Worm (Caenorhabditis elegans): Measurements from ENCODE around the gene clec-21.

Gene clec-21

ce11 chrII:1589845-1590244 lies 5.8 kb upstream of the clec-21 start, which contains the start of gene T07H3.7:
T07H3.7 (minus strand) TSS chrII:1589945.
- TF ChIP-seq C16A3.4 (tag; optimal IDR thresholded peaks at IDR 0.05) (no peak), ceh-63 (GFP tag; optimal IDR thresholded peaks at IDR 0.05) (no peak), alr-1 (tag; optimal IDR thresholded peaks at IDR 0.05; ENCODE audit: borderline replicate concordance) (no peak), ama-1 (optimal IDR thresholded peaks at IDR 0.05) (no peak), Y116A8C.19 (tag; optimal IDR thresholded peaks at IDR 0.05; ENCODE audit: borderline replicate concordance) (no peak), tlp-1 (tag; optimal IDR thresholded peaks at IDR 0.05) (no peak), lin-39 (tag; optimal IDR thresholded peaks at IDR 0.05) (no peak), efl-3 (GFP tag; optimal IDR thresholded peaks at IDR 0.05) (no peak), unc-130 (tag; optimal IDR thresholded peaks at IDR 0.05) (no peak), F16B12.6 (tag; optimal IDR thresholded peaks at IDR 0.05) (no peak), ces-1 (GFP tag; optimal IDR thresholded peaks at IDR 0.05) (no peak), efl-1 (optimal IDR thresholded peaks at IDR 0.05) (no peak), efl-1 (GFP tag; optimal IDR thresholded peaks at IDR 0.05 in 1 of 2) (no peak), lin-15B (tag; optimal IDR thresholded peaks at IDR 0.05) (no peak), zag-1 (tag; optimal IDR thresholded peaks at IDR 0.05) (no peak), C04F5.9 (tag; optimal IDR thresholded peaks at IDR 0.05) (no peak), nhr-237 (tag; optimal IDR thresholded peaks at IDR 0.05) (no peak)

ce11 chrII:1586305-1586704 lies 2.3 kb upstream of the clec-21 start, which contains the start of gene T07H3.8:
T07H3.8 (plus strand) TSS chrII:1586605.
- no peak for TF ChIP-seq nhr-84 (tag; optimal IDR thresholded peaks at IDR 0.05)
- no peak for TF ChIP-seq egl-13 (tag; optimal IDR thresholded peaks at IDR 0.05)

- no peak for TF ChIP-seq pqm-1 (tag; optimal IDR thresholded peaks at IDR 0.05)
- peak; percentile 22 for TF ChIP-seq elt-2 (tag; optimal IDR thresholded peaks at IDR 0.05)
Measured at ce11 chrII:1579886-1580285, 4.2 kb downstream of the clec-21 start, which contains the start of gene math-38. math-38 (minus strand) TSS chrII:1579986.

- no peak for TF ChIP-seq aha-1 (tag; optimal IDR thresholded peaks at IDR 0.05)
- TF ChIP-seq lin-35 (GFP tag; optimal IDR thresholded peaks at IDR 0.05): peak in 1 of 2 experiments; percentile 29
- TF ChIP-seq jun-1 (tag; optimal IDR thresholded peaks at IDR 0.05): peak; percentile 12
- no peak for TF ChIP-seq efl-1 (optimal IDR thresholded peaks at IDR 0.05)
- TF ChIP-seq efl-1 (GFP tag; optimal IDR thresholded peaks at IDR 0.05 in 1 of 2): peak in 1 of 2 experiments; percentile 16
- no peak for TF ChIP-seq lsy-2 (tag; optimal IDR thresholded peaks at IDR 0.05)
- peak; percentile 73 for TF ChIP-seq elt-2 (tag; optimal IDR thresholded peaks at IDR 0.05)
- no peak for TF ChIP-seq lin-39 (tag; optimal IDR thresholded peaks at IDR 0.05)
- no peak for TF ChIP-seq lir-3 (tag; optimal IDR thresholded peaks at IDR 0.05; ENCODE audit: poor library complexity)
Measured at ce11 chrII:1576772-1577171, 7.3 kb downstream of the clec-21 start.

ce11 chrII:1576030-1576429 lies 8.0 kb downstream of the clec-21 start, which contains the start of gene K05F6.10:
K05F6.10 (minus strand) TSS chrII:1576130.
- TF ChIP-seq lin-35 (GFP tag; optimal IDR thresholded peaks at IDR 0.05) (no peak), unc-62 (GFP tag; optimal IDR thresholded peaks at IDR 0.05) (no peak), nhr-85 (tag) (no peak), hlh-17 (GFP tag; optimal IDR thresholded peaks at IDR 0.05; ENCODE audit: borderline replicate concordance) (no peak), tlp-1 (tag; optimal IDR thresholded peaks at IDR 0.05) (no peak), egl-13 (tag; optimal IDR thresholded peaks at IDR 0.05) (no peak), lin-14 (GFP tag; optimal IDR thresholded peaks at IDR 0.05) (no peak), F16B12.6 (tag; optimal IDR thresholded peaks at IDR 0.05) (no peak), nhr-11 (tag; optimal IDR thresholded peaks at IDR 0.05) (no peak), Y116A8C.19 (tag; optimal IDR thresholded peaks at IDR 0.05; ENCODE audit: borderline replicate concordance) (no peak), fkh-8 (tag; optimal IDR thresholded peaks at IDR 0.05) (no peak), xbp-1 (tag; optimal IDR thresholded peaks at IDR 0.05) (no peak), lsy-2 (tag; optimal IDR thresholded peaks at IDR 0.05) (no peak), grh-1 (GFP tag; IDR thresholded peaks at IDR 0.05) (no peak), C34B4.2 (tag; optimal IDR thresholded peaks at IDR 0.05) (no peak), unc-130 (tag; optimal IDR thresholded peaks at IDR 0.05) (no peak), nhr-237 (tag; optimal IDR thresholded peaks at IDR 0.05) (no peak)

Data from whole organism, L1 larva.